Fruit fly (Drosophila melanogaster): Measurements from ENCODE around the gene CG34132.
A peak's percentile ranks its signal among the peaks of the same experiment; 100 is the strongest.

Gene CG34132

dm6 chr2L:7871821-7872524 lies 13.3 kb upstream of the CG34132 start (continued):
- TF ChIP-seq CG11085 (GFP tag; IDR thresholded peaks at IDR 0.05), result no peak
- no peak for TF ChIP-seq CG31224 (GFP tag; IDR thresholded peaks at IDR 0.05)
- TF ChIP-seq Ssrp (tag; optimal IDR thresholded peaks at IDR 0.05), result peak; percentile 26
- TF ChIP-seq Trl (optimal IDR thresholded peaks at IDR 0.05), result no peak
- no peak for TF ChIP-seq Trl (GFP tag; optimal IDR thresholded peaks at IDR 0.05)
- TF ChIP-seq Stat92E (GFP tag; optimal IDR thresholded peaks at IDR 0.05), result no peak
- peak; percentile 73 for TF ChIP-seq kni (GFP tag; optimal IDR thresholded peaks at IDR 0.05)
- no peak for TF ChIP-seq Elba2 (GFP tag; optimal IDR thresholded peaks at IDR 0.05)
- TF ChIP-seq CG11247 (GFP tag; IDR thresholded peaks at IDR 0.05), result no peak
- TF ChIP-seq Antp (GFP tag; optimal IDR thresholded peaks at IDR 0.05), result peak; percentile 0
- no peak for TF ChIP-seq dan (GFP tag; IDR thresholded peaks at IDR 0.05)
- TF ChIP-seq Poxn (GFP tag; IDR thresholded peaks at IDR 0.05), result no peak
- TF ChIP-seq CG13775 (GFP tag; optimal IDR thresholded peaks at IDR 0.05), result peak; percentile 15
- no peak for TF ChIP-seq jigr1 (GFP tag; IDR thresholded peaks at IDR 0.05)
- TF ChIP-seq CG1024 (GFP tag; IDR thresholded peaks at IDR 0.05), result no peak
- peak; percentile 79 for TF ChIP-seq gem (tag; optimal IDR thresholded peaks at IDR 0.05)
- no peak for TF ChIP-seq fru (optimal IDR thresholded peaks at IDR 0.05)
- peak; percentile 66 for TF ChIP-seq lab (GFP tag; optimal IDR thresholded peaks at IDR 0.05)
- TF ChIP-seq lilli (GFP tag; optimal IDR thresholded peaks at IDR 0.05), result peak; percentile 58
- TF ChIP-seq CG3847 (GFP tag; IDR thresholded peaks at IDR 0.05), result 0 out of 2 replicates have a peak, but pooled peaks have one; percentile 22
- TF ChIP-seq Asciz (GFP tag; optimal IDR thresholded peaks at IDR 0.05), result peak; percentile 16
- no peak for TF ChIP-seq lbe (GFP tag; optimal IDR thresholded peaks at IDR 0.05)
- no peak for TF ChIP-seq Doc2 (GFP tag; IDR thresholded peaks at IDR 0.05)
- TF ChIP-seq Bdp1 (GFP tag; optimal IDR thresholded peaks at IDR 0.05), result no peak
- peak; percentile 41 for TF ChIP-seq CG15514 (GFP tag; optimal IDR thresholded peaks at IDR 0.05)
- TF ChIP-seq rib (GFP tag; IDR thresholded peaks at IDR 0.05), result no peak
- TF ChIP-seq insv (GFP tag; optimal IDR thresholded peaks at IDR 0.05), result no peak
- peak; percentile 54 for TF ChIP-seq CG18619 (GFP tag; optimal IDR thresholded peaks at IDR 0.05)
- TF ChIP-seq NK7.1 (GFP tag; optimal IDR thresholded peaks at IDR 0.05), result no peak
- TF ChIP-seq CG17186 (GFP tag; optimal IDR thresholded peaks at IDR 0.05), result no peak
- peak; percentile 40 for TF ChIP-seq CG17385 (GFP tag; optimal IDR thresholded peaks at IDR 0.05)
- no peak for TF ChIP-seq CG4820 (GFP tag; optimal IDR thresholded peaks at IDR 0.05)
- TF ChIP-seq CG10959 (GFP tag; IDR thresholded peaks at IDR 0.05), result no peak
- TF ChIP-seq sd (tag; optimal IDR thresholded peaks at IDR 0.05), result no peak
- TF ChIP-seq al (GFP tag; IDR thresholded peaks at IDR 0.05), result no peak
- peak; percentile 49 for TF ChIP-seq cwo (GFP tag; optimal IDR thresholded peaks at IDR 0.05)
- no peak for TF ChIP-seq dati (GFP tag; IDR thresholded peaks at IDR 0.05)
- TF ChIP-seq CG2202 (tag; optimal IDR thresholded peaks at IDR 0.05), result no peak
- TF ChIP-seq da (GFP tag; optimal IDR thresholded peaks at IDR 0.05), result no peak
- TF ChIP-seq crol (GFP tag; IDR thresholded peaks at IDR 0.05), result no peak
- TF ChIP-seq tin (GFP tag; optimal IDR thresholded peaks at IDR 0.05), result peak; percentile 15
- no peak for TF ChIP-seq aop (GFP tag; IDR thresholded peaks at IDR 0.05)
- TF ChIP-seq Ada2b (GFP tag; IDR thresholded peaks at IDR 0.05), result peak; percentile 14; the same call in 1 of the 2 replicates
- TF ChIP-seq CG9727 (GFP tag; optimal IDR thresholded peaks at IDR 0.05), result peak; percentile 54
- peak; percentile 31 for TF ChIP-seq HHEX (GFP tag; optimal IDR thresholded peaks at IDR 0.05)
- TF ChIP-seq lmd (GFP tag; IDR thresholded peaks at IDR 0.05), result peak; percentile 47; the same call in 1 of the 2 replicates
- TF ChIP-seq CG10147 (GFP tag; optimal IDR thresholded peaks at IDR 0.05), result peak; percentile 78
- no peak for TF ChIP-seq Hr39 (optimal IDR thresholded peaks at IDR 0.05)
- no peak for TF ChIP-seq CG8765 (GFP tag; IDR thresholded peaks at IDR 0.05)
- peak; percentile 66 for TF ChIP-seq Hand (GFP tag; optimal IDR thresholded peaks at IDR 0.05)
- no peak for TF ChIP-seq Dp (GFP tag; optimal IDR thresholded peaks at IDR 0.05)

Measured in whole organism, embryonic.